Worm (Caenorhabditis elegans) whole organism, L3 larva: ENCODE data around the gene cct-6.

Experiments
- ama-1 ChIP-seq: fragments of 150-350 bp; optimal IDR thresholded peaks from 2 replicates; lab custom pipeline; 2018
- daf-12 ChIP-seq: fragments of 150-350 bp; optimal IDR thresholded peaks from 2 replicates; lab custom pipeline; 2014; ENCODE audit warnings: missing biosample characterization, missing genetic modification reagents, missing genetic modification characterization
- fos-1 ChIP-seq: fragments of 150-350 bp; optimal IDR thresholded peaks from 2 replicates; lab custom pipeline; 2014; ENCODE audit warnings: missing biosample characterization, missing genetic modification characterization
- nhr-12 ChIP-seq: fragments of 150-350 bp; optimal IDR thresholded peaks from 2 replicates; lab custom pipeline; 2014; ENCODE audit warnings: missing biosample characterization, missing genetic modification characterization
- nhr-76 ChIP-seq: fragments of 150-350 bp; sonication (generic microtip); optimal IDR thresholded peaks from 5 replicates; lab custom pipeline; 2014; ENCODE audit warnings: missing biosample characterization, missing genetic modification characterization
- unc-62 ChIP-seq: fragments of 150-350 bp; sonication (generic microtip); optimal IDR thresholded peaks from 4 replicates; lab custom pipeline; 2014; ENCODE audit warnings: missing biosample characterization, missing genetic modification reagents, missing genetic modification characterization

- TF ChIP-seq daf-12 (tag; lab: Kevin White, UChicago) = no peak
- TF ChIP-seq unc-62 (GFP tag; lab: Kevin White, UChicago) = no peak
- no peak for TF ChIP-seq ama-1 (lab: Kevin White, UChicago)
- TF ChIP-seq nhr-12 (tag; lab: Kevin White, UChicago) = no peak
- no peak for TF ChIP-seq nhr-76 (tag; lab: Kevin White, UChicago)
- no peak for TF ChIP-seq fos-1 (tag; lab: Kevin White, UChicago)
These were observed 33.2 kb upstream of the cct-6 start, which contains the start of gene C28H8.8 for ce11 chrIII:5888675-5889074.
